Worm (Caenorhabditis elegans): ENCODE results near the gene C15H9.4.

DNA sequence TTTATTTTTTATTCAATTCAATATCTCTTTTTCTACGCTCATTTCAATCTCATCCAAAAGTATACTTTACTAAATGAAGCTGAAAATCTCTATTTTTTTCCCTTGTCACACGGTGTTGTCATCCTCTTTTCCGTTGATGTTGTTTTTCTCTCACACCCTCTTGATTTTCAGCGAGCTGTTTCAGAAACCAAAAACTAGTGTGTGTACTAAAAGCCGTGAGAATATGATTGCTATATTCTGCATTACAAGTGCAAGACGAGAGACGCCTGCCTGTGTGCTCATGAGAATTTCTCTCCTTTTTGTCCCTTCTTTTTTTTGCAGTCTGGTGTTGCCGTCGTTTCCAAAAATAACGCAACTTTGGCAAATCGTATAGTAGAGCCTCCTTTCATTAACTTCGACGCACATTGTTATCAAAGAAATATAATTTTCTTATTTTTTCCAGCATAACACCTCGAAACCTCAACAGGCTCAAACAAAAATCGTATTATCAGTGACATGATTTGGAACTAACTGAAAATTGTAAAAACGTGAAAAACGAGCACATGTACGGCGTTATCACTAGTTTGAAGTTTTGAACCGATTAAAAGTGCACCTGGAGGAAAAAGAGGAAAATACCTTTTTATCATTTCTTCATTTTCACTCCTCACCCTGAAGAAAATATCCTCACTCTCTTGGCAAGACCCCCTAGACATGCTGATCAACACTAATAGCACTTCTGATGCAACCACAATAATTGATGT, 20.8 kb downstream of the C15H9.4 start, which contains the start of gene C15H9.2:
- TF ChIP-seq unc-62 (GFP tag; optimal IDR thresholded peaks at IDR 0.05) (no peak), ces-1 (GFP tag; optimal IDR thresholded peaks at IDR 0.05) (no peak), irx-1 (tag; optimal IDR thresholded peaks at IDR 0.05) (no peak), dpl-1 (GFP tag; optimal IDR thresholded peaks at IDR 0.05) (no peak)

All from whole organism, L1 larva.